Fruit fly (Drosophila melanogaster) whole organism, embryonic: Measurements from ENCODE around the gene CG10470.

Source experiments
- Ada2b ChIP-seq: fragments of 200-800 bp; sonication (Bioruptor generic); IDR thresholded peaks from 2 replicates; pipeline ENCODE4 v1.3.6; 2022; ENCODE audit warnings: missing biosample characterization, missing genetic modification characterization
- Adf1 ChIP-seq: fragments of 200-800 bp; sonication (Bioruptor generic); IDR thresholded peaks from 2 replicates; pipeline ENCODE4 v1.3.6; 2022; ENCODE audit warnings: missing biosample characterization, missing genetic modification characterization
- Atf-2 ChIP-seq: fragments of 200-800 bp; sonication (Bioruptor generic); optimal IDR thresholded peaks from 2 replicates; lab custom pipeline; 2016; ENCODE audit warnings: missing biosample characterization, missing genetic modification characterization
- Atf3 ChIP-seq: fragments of 200-800 bp; sonication (Bioruptor generic); optimal IDR thresholded peaks from 3 replicates; lab custom pipeline; 2016; ENCODE audit warnings: missing biosample characterization, missing genetic modification characterization
- BtbVII ChIP-seq: fragments of 200-800 bp; sonication (Bioruptor generic); optimal IDR thresholded peaks from 3 replicates; lab custom pipeline; 2017; ENCODE audit warnings: missing biosample characterization, mild to moderate bottlenecking, missing genetic modification characterization
- CG10209 ChIP-seq: fragments of 200-800 bp; sonication (Bioruptor generic); optimal IDR thresholded peaks from 3 replicates; lab custom pipeline; 2017; ENCODE audit warnings: missing biosample characterization, mild to moderate bottlenecking, missing genetic modification characterization, missing genetic modification reagents
- CG10565 ChIP-seq: fragments of 200-800 bp; sonication (Bioruptor generic); optimal IDR thresholded peaks from 3 replicates; lab custom pipeline; 2016; ENCODE audit warnings: missing biosample characterization, mild to moderate bottlenecking, missing genetic modification characterization
- CG11093 ChIP-seq: fragments of 200-800 bp; sonication (Bioruptor generic); IDR thresholded peaks from 3 replicates; pipeline ENCODE4 v1.3.6; 2022; ENCODE audit warnings: missing biosample characterization, missing genetic modification characterization
- CG1233 ChIP-seq: fragments of 200-800 bp; sonication (Bioruptor generic); optimal IDR thresholded peaks from 4 replicates; lab custom pipeline; 2018; ENCODE audit warnings: missing biosample characterization, mild to moderate bottlenecking, missing genetic modification characterization
- CG14710 ChIP-seq: fragments of 200-800 bp; sonication (Bioruptor generic); optimal IDR thresholded peaks from 3 replicates; lab custom pipeline; 2019; ENCODE audit warnings: missing biosample characterization, mild to moderate bottlenecking, missing genetic modification characterization, moderate library complexity
- CG15011 ChIP-seq: fragments of 200-800 bp; sonication (Bioruptor generic); optimal IDR thresholded peaks from 3 replicates; lab custom pipeline; 2018; ENCODE audit warnings: missing biosample characterization, mild to moderate bottlenecking, missing genetic modification characterization
- CG15479 ChIP-seq: fragments of 200-800 bp; sonication (Bioruptor generic); optimal IDR thresholded peaks from 3 replicates; lab custom pipeline; 2019; ENCODE audit warnings: missing biosample characterization, mild to moderate bottlenecking, missing genetic modification characterization, moderate library complexity
- CG34422 ChIP-seq: fragments of 200-800 bp; sonication (Bioruptor generic); IDR thresholded peaks from 3 replicates; pipeline ENCODE4 v1.3.6; 2022; ENCODE audit warnings: missing biosample characterization, missing genetic modification characterization
- CG4617 ChIP-seq: fragments of 200-800 bp; sonication (Bioruptor generic); optimal IDR thresholded peaks from 3 replicates; lab custom pipeline; 2016; ENCODE audit warnings: missing biosample characterization, missing genetic modification characterization, borderline replicate concordance
- CG7556 ChIP-seq: fragments of 200-800 bp; sonication (Bioruptor generic); optimal IDR thresholded peaks from 2 replicates; lab custom pipeline; 2017; ENCODE audit warnings: missing biosample characterization, mild to moderate bottlenecking, missing genetic modification characterization
- CG8290 ChIP-seq, 3 experiments: fragments of 200-800 bp; sonication (Bioruptor generic); optimal IDR thresholded peaks; 2 replicates each; lab custom pipeline; 2016 to 2019; ENCODE audit warnings: missing biosample characterization in 3 of 3, missing genetic modification characterization in 3 of 3, mild to moderate bottlenecking in 2 of 3, moderate library complexity in 1 of 3
- CG8388 ChIP-seq: fragments of 200-800 bp; sonication (Bioruptor generic); optimal IDR thresholded peaks from 2 replicates; lab custom pipeline; 2019; ENCODE audit warnings: missing biosample characterization, mild to moderate bottlenecking, missing genetic modification characterization, moderate library complexity
- CG8478 ChIP-seq: fragments of >200 bp; optimal IDR thresholded peaks from 2 replicates; lab custom pipeline; 2018
- CG9437 ChIP-seq: fragments of 200-800 bp; sonication (Bioruptor generic); optimal IDR thresholded peaks from 2 replicates; lab custom pipeline; 2018; ENCODE audit warnings: missing biosample characterization, mild to moderate bottlenecking, missing genetic modification characterization
- Dek ChIP-seq: fragments of 200-800 bp; sonication (Bioruptor generic); optimal IDR thresholded peaks from 3 replicates; lab custom pipeline; 2019; ENCODE audit warnings: missing biosample characterization, mild to moderate bottlenecking, missing genetic modification characterization, moderate library complexity
- Ets65A ChIP-seq: fragments of 200-800 bp; sonication (Bioruptor generic); peaks from one replicate; lab custom pipeline; 2016; ENCODE audit warnings: missing biosample characterization, missing genetic modification characterization
- Hey ChIP-seq: fragments of 200-800 bp; sonication (Bioruptor generic); optimal IDR thresholded peaks from 3 replicates; lab custom pipeline; 2018; ENCODE audit warnings: missing biosample characterization, mild to moderate bottlenecking, missing genetic modification characterization
- Lim3 ChIP-seq: fragments of 200-800 bp; sonication (Bioruptor generic); IDR thresholded peaks from 2 replicates; pipeline ENCODE4 v1.3.6; 2022; ENCODE audit warnings: missing biosample characterization, missing genetic modification characterization
- MESR4 ChIP-seq: fragments of 200-800 bp; sonication (Bioruptor generic); optimal IDR thresholded peaks from 2 replicates; lab custom pipeline; 2018; ENCODE audit warnings: missing biosample characterization, mild to moderate bottlenecking, missing genetic modification characterization, moderate library complexity
- Oaz ChIP-seq: fragments of 200-800 bp; sonication (Bioruptor generic); IDR thresholded peaks from 2 replicates; pipeline ENCODE4 v1.3.6; 2022; ENCODE audit warnings: missing biosample characterization, missing genetic modification characterization
- Pdp1 ChIP-seq, 2 experiments: fragments of 200-800 bp; sonication (Bioruptor generic); optimal IDR thresholded peaks; 3 replicates each; lab custom pipeline; 2016; ENCODE audit warnings: missing biosample characterization in 2 of 2, missing genetic modification characterization in 2 of 2, mild to moderate bottlenecking in 1 of 2, moderate library complexity in 1 of 2
- Ptx1 ChIP-seq: fragments of 200-800 bp; sonication (Bioruptor generic); IDR thresholded peaks from 2 replicates; pipeline ENCODE4 v1.3.6; 2022; ENCODE audit warnings: missing biosample characterization, missing genetic modification characterization
- bcd ChIP-seq: fragments of 200-800 bp; sonication (Bioruptor generic); optimal IDR thresholded peaks from 2 replicates; lab custom pipeline; 2017; ENCODE audit warnings: missing biosample characterization, mild to moderate bottlenecking, missing genetic modification characterization
- bsh ChIP-seq, 2 experiments: fragments of 200-800 bp; sonication (Bioruptor generic); optimal IDR thresholded peaks; 2 replicates each; lab custom pipeline; 2017 to 2018; ENCODE audit warnings: mild to moderate bottlenecking in 2 of 2, missing biosample characterization in 2 of 2, missing genetic modification characterization in 2 of 2, moderate library complexity in 1 of 2
- cg ChIP-seq: fragments of 200-800 bp; sonication (Bioruptor generic); optimal IDR thresholded peaks from 3 replicates; lab custom pipeline; 2019; ENCODE audit warnings: missing biosample characterization, mild to moderate bottlenecking, missing genetic modification characterization, moderate library complexity
- chinmo ChIP-seq: fragments of 200-800 bp; sonication (Bioruptor generic); IDR thresholded peaks from 4 replicates; pipeline ENCODE4 v1.3.6; 2022; ENCODE audit warnings: missing biosample characterization, missing genetic modification characterization; ENCODE audit not compliant: partially characterized antibody
- ci ChIP-seq: fragments of 200-800 bp; sonication (Bioruptor generic); IDR thresholded peaks from 3 replicates; pipeline ENCODE4 v1.3.6; 2022; ENCODE audit warnings: missing biosample characterization, missing genetic modification characterization
- croc ChIP-seq: fragments of 200-800 bp; sonication (Bioruptor generic); conservative IDR thresholded peaks from 3 replicates; pipeline ENCODE4 v1.3.6; 2022; ENCODE audit warnings: missing biosample characterization, missing genetic modification characterization
- dm ChIP-seq: fragments of 200-800 bp; sonication (Bioruptor generic); optimal IDR thresholded peaks from 3 replicates; lab custom pipeline; 2016; ENCODE audit warnings: missing biosample characterization, missing genetic modification characterization
- dpn ChIP-seq, 2 experiments: fragments of 200-800 bp; sonication (Bioruptor generic); optimal IDR thresholded peaks; 3 replicates each; lab custom pipeline; 2016; ENCODE audit warnings: missing biosample characterization in 2 of 2, missing genetic modification characterization in 2 of 2
- fru ChIP-seq: fragments of >200 bp; optimal IDR thresholded peaks from 2 replicates; lab custom pipeline; 2017
- gsb ChIP-seq: fragments of 200-800 bp; sonication (Bioruptor generic); IDR thresholded peaks from 2 replicates; pipeline ENCODE4 v1.3.6; 2022; ENCODE audit warnings: missing biosample characterization, missing genetic modification characterization
- h ChIP-seq: fragments of >200 bp; optimal IDR thresholded peaks from 2 replicates; lab custom pipeline; 2017
- her ChIP-seq: fragments of 200-800 bp; sonication (Bioruptor generic); optimal IDR thresholded peaks from 2 replicates; lab custom pipeline; 2016; ENCODE audit warnings: missing biosample characterization, missing genetic modification characterization
- inv ChIP-seq: fragments of 200-800 bp; sonication (Bioruptor generic); IDR thresholded peaks from 2 replicates; pipeline ENCODE4 v1.3.6; 2022; ENCODE audit warnings: missing biosample characterization, missing genetic modification characterization; ENCODE audit not compliant: partially characterized antibody
- kni ChIP-seq: fragments of 200-800 bp; sonication (Bioruptor generic); optimal IDR thresholded peaks from 3 replicates; lab custom pipeline; 2017; ENCODE audit warnings: mild to moderate bottlenecking, missing biosample characterization, missing genetic modification reagents, missing genetic modification characterization
- mld ChIP-seq: fragments of 200-800 bp; sonication (Bioruptor generic); IDR thresholded peaks from 3 replicates; pipeline ENCODE4 v1.3.6; 2022; ENCODE audit warnings: missing biosample characterization, missing genetic modification characterization; ENCODE audit not compliant: partially characterized antibody
- nmo ChIP-seq: fragments of 200-800 bp; sonication (Bioruptor generic); optimal IDR thresholded peaks from 2 replicates; lab custom pipeline; 2018; ENCODE audit warnings: missing biosample characterization, mild to moderate bottlenecking, missing genetic modification characterization, moderate library complexity
- p53 ChIP-seq: fragments of 200-800 bp; sonication (Bioruptor generic); optimal IDR thresholded peaks from 2 replicates; lab custom pipeline; 2016; ENCODE audit warnings: missing biosample characterization, missing genetic modification characterization
- pros ChIP-seq: fragments of 200-800 bp; sonication (Bioruptor generic); optimal IDR thresholded peaks from 3 replicates; lab custom pipeline; 2019; ENCODE audit warnings: missing biosample characterization, mild to moderate bottlenecking, missing genetic modification characterization, moderate library complexity
- row ChIP-seq: fragments of 200-800 bp; sonication (Bioruptor generic); IDR thresholded peaks from 3 replicates; pipeline ENCODE4 v1.3.6; 2022; ENCODE audit warnings: missing biosample characterization, missing genetic modification characterization
- stwl ChIP-seq: fragments of 200-800 bp; sonication (Bioruptor generic); optimal IDR thresholded peaks from 3 replicates; lab custom pipeline; 2018; ENCODE audit warnings: missing biosample characterization, mild to moderate bottlenecking, missing genetic modification characterization, moderate library complexity
- vvl ChIP-seq: fragments of 200-800 bp; sonication (Bioruptor generic); IDR thresholded peaks from 2 replicates; pipeline ENCODE4 v1.3.6; 2022; ENCODE audit warnings: missing biosample characterization, missing genetic modification characterization

Gene CG10470

dm6 chr2L:19054516-19054887, 5.6 kb downstream of the CG10470 start:
- no peak for TF ChIP-seq pros (GFP tag; lab: Kevin White, UChicago)
- 0 out of 4 replicates have a peak, but pooled peaks have one; percentile 27 for TF ChIP-seq chinmo (GFP tag; lab: Robert Waterston, UW)
- peak; percentile 52 for TF ChIP-seq CG8478 (lab: Kevin White, UChicago)
- no peak for TF ChIP-seq Dek (tag; lab: Kevin White, UChicago)
- TF ChIP-seq Ada2b (GFP tag; lab: Robert Waterston, UW), result no peak
- 0 out of 3 replicates have a peak, but pooled peaks have one; percentile 30 for TF ChIP-seq CG34422
- no peak for TF ChIP-seq Atf-2
- peak; percentile 34 for TF ChIP-seq fru
- peak; percentile 18 for TF ChIP-seq MESR4 (GFP tag; lab: Kevin White, UChicago)
- TF ChIP-seq Oaz (GFP tag; lab: Robert Waterston, UW), result no peak
- TF ChIP-seq CG8388 (GFP tag; lab: Kevin White, UChicago), result no peak
- 0 out of 2 replicates have a peak, but pooled peaks have one; percentile 29 for TF ChIP-seq Adf1 (GFP tag; lab: Robert Waterston, UW)
- no peak for TF ChIP-seq Atf3 (GFP tag; lab: Kevin White, UChicago)
- no peak for TF ChIP-seq dm (GFP tag; lab: Kevin White, UChicago)
- 0 out of 2 replicates have a peak, but pooled peaks have one; percentile 5 for TF ChIP-seq Lim3 (GFP tag; lab: Robert Waterston, UW)
- peak; percentile 78 for TF ChIP-seq cg (GFP tag; lab: Kevin White, UChicago)
- TF ChIP-seq kni, result peak; percentile 80

dm6 chr2L:19057799-19058198, 8.9 kb downstream of the CG10470 start:
- TF ChIP-seq CG8290 (GFP tag; optimal IDR thresholded peaks at IDR 0.05; lab: Kevin White, UChicago) (no peak), CG8290 (tag; optimal IDR thresholded peaks at IDR 0.05; lab: Kevin White, UChicago) (no peak), gsb (GFP tag; lab: Robert Waterston, UW) (no peak), ci (GFP tag; lab: Robert Waterston, UW) (no peak), BtbVII (GFP tag; lab: Kevin White, UChicago) (no peak), CG9437 (GFP tag; lab: Kevin White, UChicago) (peak; percentile 95), mld (GFP tag; lab: Robert Waterston, UW) (peak; percentile 38; the same call in 1 of the 3 replicates), Pdp1 (GFP tag; optimal IDR thresholded peaks at IDR 0.05; lab: Kevin White, UChicago) (peak in 1 of 2 experiments; percentile 61), pros (GFP tag; lab: Kevin White, UChicago) (no peak), CG7556 (GFP tag; lab: Kevin White, UChicago) (no peak)

DNA sequence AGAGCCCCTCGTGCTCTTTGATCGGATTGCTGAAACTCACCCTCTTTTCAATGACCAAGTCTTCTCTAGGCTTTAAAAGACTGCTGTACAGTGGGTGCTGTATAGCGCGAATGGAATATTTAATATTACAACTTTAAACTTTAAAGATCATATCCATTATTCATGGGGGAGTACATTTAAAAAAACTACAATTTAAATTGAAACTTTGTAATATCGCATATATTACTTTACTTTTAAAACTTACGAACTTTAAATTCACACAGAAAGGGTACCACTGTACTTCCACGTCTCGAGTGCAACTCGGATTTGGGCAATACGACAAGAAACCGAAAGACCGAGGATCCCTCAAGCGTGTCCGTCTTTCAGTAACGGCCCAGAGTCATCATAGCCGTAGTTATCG, 10.0 kb downstream of the CG10470 start, which contains the start of gene Phlpp:
Gene Phlpp, plus strand, starts transcription at position 214 of the 400 bp plus-strand sequence.
- peak; percentile 66 for TF ChIP-seq row (GFP tag; lab: Robert Waterston, UW)
- peak; percentile 76; the same call in 1 of the 2 replicates for TF ChIP-seq vvl (GFP tag; lab: Robert Waterston, UW)
- no peak for TF ChIP-seq CG4617
- TF ChIP-seq Ets65A (GFP tag; lab: Kevin White, UChicago), result peak; percentile 13
- peak; percentile 2 to 5 for TF ChIP-seq dpn (GFP tag; optimal IDR thresholded peaks at IDR 0.05; lab: Kevin White, UChicago)
- peak; percentile 78 for TF ChIP-seq Ptx1 (GFP tag; lab: Robert Waterston, UW)
- TF ChIP-seq bsh (GFP tag; optimal IDR thresholded peaks at IDR 0.05; lab: Kevin White, UChicago), result peak in 1 of 2 experiments; percentile 47
- TF ChIP-seq CG11093 (GFP tag; lab: Robert Waterston, UW), result peak; percentile 38; the same call in 1 of the 3 replicates
- no peak for TF ChIP-seq h (lab: Kevin White, UChicago)
- TF ChIP-seq CG10565 (GFP tag; lab: Kevin White, UChicago), result no peak
- peak; percentile 2 for TF ChIP-seq stwl (tag; lab: Kevin White, UChicago)
- TF ChIP-seq inv, result no peak
- no peak for TF ChIP-seq her
- peak; percentile 42 for TF ChIP-seq bcd (GFP tag; lab: Kevin White, UChicago)
- TF ChIP-seq CG10209 (GFP tag; lab: Kevin White, UChicago), result no peak
- no peak for TF ChIP-seq p53 (GFP tag; lab: Kevin White, UChicago)
- TF ChIP-seq nmo (GFP tag; lab: Kevin White, UChicago), result peak; percentile 22
- no peak for TF ChIP-seq CG8478 (lab: Kevin White, UChicago)
- peak; percentile 59 for TF ChIP-seq croc (GFP tag; lab: Robert Waterston, UW)
- TF ChIP-seq CG1233 (GFP tag; lab: Kevin White, UChicago), result peak; percentile 31
- no peak for TF ChIP-seq CG15011 (GFP tag; lab: Kevin White, UChicago)
- TF ChIP-seq Hey (tag; lab: Kevin White, UChicago), result no peak
- TF ChIP-seq CG15479 (GFP tag; lab: Kevin White, UChicago), result no peak
- peak; percentile 71 for TF ChIP-seq CG14710 (tag; lab: Kevin White, UChicago)
